Worm (Caenorhabditis elegans) whole organism, L3 larva: ENCODE data around the gene clec-36.

Experiments used
- ZK546.5 ChIP-seq: sonication (generic microtip); optimal IDR thresholded peaks from 2 replicates; lab custom pipeline; 2017; ENCODE audit warnings: missing biosample characterization, missing genetic modification characterization
- ama-1 ChIP-seq: fragments of 150-350 bp; optimal IDR thresholded peaks from 2 replicates; lab custom pipeline; 2018
- nhr-12 ChIP-seq: fragments of 150-350 bp; optimal IDR thresholded peaks from 2 replicates; lab custom pipeline; 2014; ENCODE audit warnings: missing biosample characterization, missing genetic modification characterization
- nhr-76 ChIP-seq: fragments of 150-350 bp; sonication (generic microtip); optimal IDR thresholded peaks from 5 replicates; lab custom pipeline; 2014; ENCODE audit warnings: missing biosample characterization, missing genetic modification characterization
- skn-1 ChIP-seq: fragments of 150-350 bp; optimal IDR thresholded peaks from 2 replicates; lab custom pipeline; 2014; ENCODE audit warnings: missing biosample characterization, missing genetic modification characterization
- snpc-4 ChIP-seq: fragments of 150-350 bp; optimal IDR thresholded peaks from 2 replicates; lab custom pipeline; 2014; ENCODE audit warnings: missing biosample characterization, missing genetic modification characterization
- tbx-2 ChIP-seq: sonication (generic microtip); optimal IDR thresholded peaks from 2 replicates; lab custom pipeline; 2016; ENCODE audit warnings: mild to moderate bottlenecking, missing genetic modification characterization, missing compliant biosample characterization
- unc-62 ChIP-seq: fragments of 150-350 bp; sonication (generic microtip); optimal IDR thresholded peaks from 4 replicates; lab custom pipeline; 2014; ENCODE audit warnings: missing biosample characterization, missing genetic modification reagents, missing genetic modification characterization

ce11 chrV:16840961-16841360 is 7.4 kb downstream of the clec-36 start, which contains the start of gene clec-40:
- TF ChIP-seq ZK546.5 (tag; lab: Kevin White, UChicago) (no peak), nhr-12 (tag; lab: Kevin White, UChicago) (no peak), nhr-76 (tag; lab: Kevin White, UChicago) (no peak), tbx-2 (tag; lab: Kevin White, UChicago) (no peak), unc-62 (GFP tag; lab: Kevin White, UChicago) (no peak), skn-1 (no peak), snpc-4 (tag; lab: Kevin White, UChicago) (no peak), ama-1 (no peak)
